3 fruit fly cellular contexts compared by ENCODE assay signal in the genomic region with DNA sequence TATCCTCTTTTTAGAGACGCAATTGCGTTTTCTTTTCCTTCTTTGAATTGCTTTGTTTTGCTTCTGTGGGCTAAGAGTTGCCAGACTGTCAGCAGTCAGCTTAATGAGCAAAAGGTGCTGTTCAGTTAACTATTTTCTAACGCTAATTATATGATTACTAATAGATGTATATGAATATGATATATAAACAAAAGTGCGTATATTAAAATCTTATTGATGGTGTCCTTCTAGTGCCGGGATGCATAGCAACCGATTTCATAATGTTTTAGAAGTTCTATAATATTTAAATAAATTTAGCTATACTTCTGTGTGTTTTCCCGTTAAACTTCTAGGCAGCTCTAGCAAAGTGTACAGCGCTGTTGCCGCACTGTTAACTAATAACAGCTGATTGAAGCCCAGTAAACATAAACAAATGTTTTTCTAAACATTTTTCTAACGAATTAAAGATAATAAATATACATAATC.
TF ChIP-seq lines count a peak whose summit lies in the region.

Kaz (minus strand) TSS at position 73 of the 465 bp plus-strand sequence.
CG43273 (plus strand) TSS at position 415 of the 465 bp plus-strand sequence.

TF ChIP-seq in whole organism, adult, 20 proteins besides CTCF, POLR2A, EP300 and RAD21 (continued from another document):
- peak; percentile 41 for TF ChIP-seq CG7045 (GFP tag; optimal IDR thresholded peaks at IDR 0.05; lab: Kevin White, UChicago)
- TF ChIP-seq Clk (GFP tag; optimal IDR thresholded peaks at IDR 0.05; lab: Kevin White, UChicago): no peak
- peak; percentile 14 for TF ChIP-seq Crg-1 (GFP tag; optimal IDR thresholded peaks at IDR 0.05; lab: Kevin White, UChicago)

TF ChIP-seq in whole organism, embryonic, 481 proteins besides CTCF, POLR2A, EP300 and RAD21 (continued from another document and continues in another):
- TF ChIP-seq CG10654 (GFP tag; optimal IDR thresholded peaks at IDR 0.05; lab: Kevin White, UChicago) (peak; percentile 17), ssp (GFP tag; IDR thresholded peaks at IDR 0.05; lab: Robert Waterston, UW) (0 out of 2 replicates have a peak, but pooled peaks have one; percentile 27), tio (GFP tag; optimal IDR thresholded peaks at IDR 0.05; lab: Kevin White, UChicago) (no peak), psq (GFP tag; optimal IDR thresholded peaks at IDR 0.05; lab: Kevin White, UChicago) (peak; percentile 43), CG18476 (GFP tag; optimal IDR thresholded peaks at IDR 0.05; lab: Kevin White, UChicago) (peak; percentile 31), CG6272 (GFP tag; IDR thresholded peaks at IDR 0.05; lab: Robert Waterston, UW) (peak; percentile 40; the same call in 1 of the 2 replicates), da (GFP tag; optimal IDR thresholded peaks at IDR 0.05; lab: Kevin White, UChicago) (no peak), YL-1 (GFP tag; optimal IDR thresholded peaks at IDR 0.05; lab: Kevin White, UChicago) (peak; percentile 69), otp (GFP tag; IDR thresholded peaks at IDR 0.05; lab: Robert Waterston, UW) (no peak), Usf (GFP tag; optimal IDR thresholded peaks at IDR 0.05; lab: Kevin White, UChicago) (no peak), Ssrp (tag; optimal IDR thresholded peaks at IDR 0.05; lab: Kevin White, UChicago) (peak; percentile 66), CG6654 (GFP tag; optimal IDR thresholded peaks at IDR 0.05; lab: Kevin White, UChicago) (no peak), wdn (GFP tag; IDR thresholded peaks at IDR 0.05; lab: Robert Waterston, UW) (0 out of 2 replicates have a peak, but pooled peaks have one; percentile 19), zf30C (GFP tag; optimal IDR thresholded peaks at IDR 0.05; lab: Kevin White, UChicago) (no peak), CG14014 (GFP tag; IDR thresholded peaks at IDR 0.05; lab: Robert Waterston, UW) (peak; percentile 60; the same call in 1 of the 2 replicates), aop (GFP tag; IDR thresholded peaks at IDR 0.05; lab: Robert Waterston, UW) (no peak), GATAe (GFP tag; conservative IDR thresholded peaks at IDR 0.05; lab: Robert Waterston, UW) (no peak), CG15696 (tag; optimal IDR thresholded peaks at IDR 0.05; lab: Kevin White, UChicago) (peak; percentile 67), CG1024 (GFP tag; IDR thresholded peaks at IDR 0.05; lab: Robert Waterston, UW) (no peak), CG13287 (GFP tag; IDR thresholded peaks at IDR 0.05; lab: Robert Waterston, UW; ENCODE audit: partially characterized antibody) (peak; percentile 22; the same call in 1 of the 2 replicates), CG6689 (GFP tag; IDR thresholded peaks at IDR 0.05; lab: Robert Waterston, UW) (no peak), vvl (GFP tag; IDR thresholded peaks at IDR 0.05; lab: Robert Waterston, UW) (peak; percentile 69), sna (GFP tag; IDR thresholded peaks at IDR 0.05; lab: Robert Waterston, UW; ENCODE audit: partially characterized antibody) (0 out of 2 replicates have a peak, but pooled peaks have one; percentile 11), ftz-f1 (GFP tag; optimal IDR thresholded peaks at IDR 0.05; lab: Kevin White, UChicago) (no peak), CG4282 (GFP tag; optimal IDR thresholded peaks at IDR 0.05; lab: Kevin White, UChicago) (no peak), CG9817 (tag; optimal IDR thresholded peaks at IDR 0.05; lab: Kevin White, UChicago) (peak; percentile 73), MBD-R2 (GFP tag; IDR thresholded peaks at IDR 0.05; lab: Robert Waterston, UW) (peak; percentile 82), inv (GFP tag; IDR thresholded peaks at IDR 0.05; lab: Robert Waterston, UW; ENCODE audit: partially characterized antibody) (no peak), exex (tag; optimal IDR thresholded peaks at IDR 0.05; lab: Kevin White, UChicago) (no peak), CG33557 (GFP tag; optimal IDR thresholded peaks at IDR 0.05; lab: Kevin White, UChicago) (peak; percentile 55), Sry-β (GFP tag; optimal IDR thresholded peaks at IDR 0.05; lab: Kevin White, UChicago) (peak; percentile 100), Hr3 (GFP tag; optimal IDR thresholded peaks at IDR 0.05; lab: Kevin White, UChicago) (peak; percentile 48), CG17359 (tag; optimal IDR thresholded peaks at IDR 0.05; lab: Kevin White, UChicago) (peak; percentile 46), knrl (GFP tag; IDR thresholded peaks at IDR 0.05; lab: Robert Waterston, UW; ENCODE audit: partially characterized antibody) (no peak), Ptx1 (GFP tag; IDR thresholded peaks at IDR 0.05; lab: Robert Waterston, UW) (peak; percentile 75), Oaz (GFP tag; IDR thresholded peaks at IDR 0.05; lab: Robert Waterston, UW) (no peak), CG1602 (GFP tag; optimal IDR thresholded peaks at IDR 0.05; lab: Kevin White, UChicago) (peak; percentile 48), CG15269 (tag; optimal IDR thresholded peaks at IDR 0.05; lab: Kevin White, UChicago) (no peak), chif (GFP tag; optimal IDR thresholded peaks at IDR 0.05; lab: Kevin White, UChicago) (peak in 1 of 2 experiments; percentile 11), Lpt (GFP tag; optimal IDR thresholded peaks at IDR 0.05; lab: Kevin White, UChicago) (no peak), lmd (GFP tag; IDR thresholded peaks at IDR 0.05; lab: Robert Waterston, UW) (peak; percentile 34; the same call in 1 of the 2 replicates), bbx (GFP tag; IDR thresholded peaks at IDR 0.05; lab: Robert Waterston, UW; ENCODE audit: partially characterized antibody) (no peak), hb (GFP tag; IDR thresholded peaks at IDR 0.05; lab: Robert Waterston, UW; ENCODE audit: partially characterized antibody) (no peak), CoRest (tag; optimal IDR thresholded peaks at IDR 0.05; lab: Kevin White, UChicago) (peak; percentile 79), Fer1 (GFP tag; optimal IDR thresholded peaks at IDR 0.05; lab: Kevin White, UChicago) (no peak), CG6791 (GFP tag; IDR thresholded peaks at IDR 0.05; lab: Robert Waterston, UW; ENCODE audit: partially characterized antibody) (no peak), klu (GFP tag; IDR thresholded peaks at IDR 0.05; lab: Robert Waterston, UW) (peak; percentile 30; the same call in 1 of the 2 replicates), chn (GFP tag; optimal IDR thresholded peaks at IDR 0.05; lab: Kevin White, UChicago) (peak; percentile 17), ems (GFP tag; optimal IDR thresholded peaks at IDR 0.05; lab: Kevin White, UChicago) (peak; percentile 6), sens (GFP tag; lab: Kevin White, UChicago) (peak; percentile 81), Meics (GFP tag; optimal IDR thresholded peaks at IDR 0.05; lab: Kevin White, UChicago) (peak; percentile 58), so (GFP tag; IDR thresholded peaks at IDR 0.05; lab: Robert Waterston, UW) (no peak), Taf1 (GFP tag; IDR thresholded peaks at IDR 0.05; lab: Robert Waterston, UW) (no peak), CG10979 (tag; optimal IDR thresholded peaks at IDR 0.05; lab: Kevin White, UChicago) (peak; percentile 56), CG18599 (GFP tag; optimal IDR thresholded peaks at IDR 0.05; lab: Kevin White, UChicago) (peak; percentile 67), Six4 (GFP tag; optimal IDR thresholded peaks at IDR 0.05; lab: Kevin White, UChicago) (peak; percentile 40), Dll (GFP tag; IDR thresholded peaks at IDR 0.05; lab: Robert Waterston, UW; ENCODE audit: partially characterized antibody) (0 out of 4 replicates have a peak, but pooled peaks have one; percentile 25), bsh (GFP tag; optimal IDR thresholded peaks at IDR 0.05; lab: Kevin White, UChicago) (no peak)

TF ChIP-seq in whole organism, prepupa, 60 proteins besides CTCF, POLR2A, EP300 and RAD21 (continued from another document):
- TF ChIP-seq CG8632 (GFP tag; optimal IDR thresholded peaks at IDR 0.05; lab: Kevin White, UChicago) (peak; percentile 4), Hr4 (GFP tag; optimal IDR thresholded peaks at IDR 0.05; lab: Kevin White, UChicago) (peak; percentile 67), CG34406 (GFP tag; optimal IDR thresholded peaks at IDR 0.05; lab: Kevin White, UChicago) (peak; percentile 35), vri (GFP tag; optimal IDR thresholded peaks at IDR 0.05; lab: Kevin White, UChicago) (no peak), CG7368 (GFP tag; optimal IDR thresholded peaks at IDR 0.05; lab: Kevin White, UChicago) (no peak), CG6854 (GFP tag; optimal IDR thresholded peaks at IDR 0.05; lab: Kevin White, UChicago) (no peak), Eip93F (GFP tag; optimal IDR thresholded peaks at IDR 0.05; lab: Kevin White, UChicago) (no peak), CG6808 (GFP tag; optimal IDR thresholded peaks at IDR 0.05; lab: Kevin White, UChicago) (no peak), esn (GFP tag; optimal IDR thresholded peaks at IDR 0.05; lab: Kevin White, UChicago) (no peak), Smox (GFP tag; optimal IDR thresholded peaks at IDR 0.05; lab: Kevin White, UChicago) (peak; percentile 61), CG10669 (GFP tag; optimal IDR thresholded peaks at IDR 0.05; lab: Kevin White, UChicago) (no peak), CG6163 (GFP tag; IDR thresholded peaks at IDR 0.05; lab: Robert Waterston, UW) (no peak; the same call in 1 of the 3 replicates), eg (GFP tag; IDR thresholded peaks at IDR 0.05; lab: Robert Waterston, UW) (no peak), CG6792 (GFP tag; optimal IDR thresholded peaks at IDR 0.05; lab: Kevin White, UChicago) (no peak), Ets96B (tag; optimal IDR thresholded peaks at IDR 0.05; lab: Kevin White, UChicago) (no peak), CG11902 (GFP tag; optimal IDR thresholded peaks at IDR 0.05; lab: Kevin White, UChicago) (peak; percentile 19)
